Worm (Caenorhabditis elegans) whole organism, L4/young adult: ENCODE data around the gene ZK1236.5.

Experiments
- W03F9.2 ChIP-seq: fragments of 150-350 bp; optimal IDR thresholded peaks from 2 replicates; lab custom pipeline; 2014; ENCODE audit warnings: missing biosample characterization, missing genetic modification characterization
- dao-5 ChIP-seq: sonication (generic microtip); optimal IDR thresholded peaks from 2 replicates; lab custom pipeline; 2016; ENCODE audit warnings: missing genotype, missing genetic modification characterization, moderate library complexity, missing compliant biosample characterization

DNA sequence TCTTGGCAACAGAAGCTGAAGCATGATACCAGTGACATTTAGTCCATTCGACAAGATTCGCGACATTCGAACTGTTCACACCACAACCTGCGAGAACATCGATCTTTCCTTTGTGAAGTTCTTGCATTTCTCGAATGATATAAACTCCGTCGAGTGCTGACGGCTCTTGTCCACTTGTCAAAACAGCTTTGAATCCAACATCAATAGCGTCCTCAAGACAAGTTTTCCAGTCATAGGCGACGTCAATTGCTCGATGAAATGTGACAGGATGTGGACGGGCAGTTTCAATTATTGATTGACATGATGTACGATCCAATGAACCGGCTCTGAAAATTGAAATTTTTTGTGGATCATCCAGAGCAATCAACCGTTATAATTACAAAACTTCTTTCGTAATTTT, 29.4 kb downstream of the ZK1236.5 start:
- TF ChIP-seq W03F9.2 (tag; lab: Kevin White, UChicago): no peak
- TF ChIP-seq dao-5 (tag; lab: Kevin White, UChicago): no peak
